Fruit fly (Drosophila melanogaster) whole organism, embryonic: ENCODE measurements around the gene asp.

Source experiments
- Ada2b ChIP-seq: fragments of 200-800 bp; sonication (Bioruptor generic); IDR thresholded peaks from 2 replicates; pipeline ENCODE4 v1.3.6; 2022; ENCODE audit warnings: missing biosample characterization, missing genetic modification characterization
- B-H1 ChIP-seq: fragments of 200-800 bp; sonication (Bioruptor generic); IDR thresholded peaks from 3 replicates; pipeline ENCODE4 v1.3.6; 2022; ENCODE audit warnings: missing biosample characterization, missing genetic modification characterization
- B-H2 ChIP-seq: fragments of 200-800 bp; sonication (Bioruptor generic); optimal IDR thresholded peaks from 2 replicates; lab custom pipeline; 2018; ENCODE audit warnings: missing biosample characterization, mild to moderate bottlenecking, missing genetic modification characterization
- CG10959 ChIP-seq: fragments of 200-800 bp; sonication (Bioruptor generic); IDR thresholded peaks from 2 replicates; pipeline ENCODE4 v1.3.6; 2022; ENCODE audit warnings: missing biosample characterization, missing genetic modification characterization
- CG12104 ChIP-seq: fragments of 200-800 bp; sonication (Bioruptor generic); optimal IDR thresholded peaks from 3 replicates; lab custom pipeline; 2016; ENCODE audit warnings: missing biosample characterization, missing genetic modification characterization
- CG1233 ChIP-seq: fragments of 200-800 bp; sonication (Bioruptor generic); optimal IDR thresholded peaks from 4 replicates; lab custom pipeline; 2018; ENCODE audit warnings: missing biosample characterization, mild to moderate bottlenecking, missing genetic modification characterization
- CG15479 ChIP-seq: fragments of 200-800 bp; sonication (Bioruptor generic); optimal IDR thresholded peaks from 3 replicates; lab custom pipeline; 2019; ENCODE audit warnings: missing biosample characterization, mild to moderate bottlenecking, missing genetic modification characterization, moderate library complexity
- CG1603 ChIP-seq: fragments of 200-800 bp; sonication (Bioruptor generic); optimal IDR thresholded peaks from 2 replicates; lab custom pipeline; 2019; ENCODE audit warnings: missing biosample characterization, mild to moderate bottlenecking, missing genetic modification characterization, moderate library complexity
- CG16863 ChIP-seq: fragments of 200-800 bp; sonication (Bioruptor generic); optimal IDR thresholded peaks from 3 replicates; lab custom pipeline; 2016; ENCODE audit warnings: missing biosample characterization, missing genetic modification characterization
- CG2116 ChIP-seq: fragments of 200-800 bp; sonication (Bioruptor generic); optimal IDR thresholded peaks from 3 replicates; lab custom pipeline; 2018; ENCODE audit warnings: missing biosample characterization, mild to moderate bottlenecking, missing genetic modification characterization
- CG2202 ChIP-seq: fragments of 200-800 bp; sonication (Bioruptor generic); optimal IDR thresholded peaks from 2 replicates; lab custom pipeline; 2018; ENCODE audit warnings: missing biosample characterization, mild to moderate bottlenecking, missing genetic modification characterization
- CG30431 ChIP-seq: fragments of 200-800 bp; sonication (Bioruptor generic); optimal IDR thresholded peaks from 2 replicates; lab custom pipeline; 2017; ENCODE audit warnings: missing biosample characterization, missing genetic modification characterization
- CG3163 ChIP-seq: fragments of 200-800 bp; sonication (Bioruptor generic); optimal IDR thresholded peaks from 3 replicates; lab custom pipeline; 2016; ENCODE audit warnings: missing biosample characterization, missing genetic modification characterization
- CG34422 ChIP-seq: fragments of 200-800 bp; sonication (Bioruptor generic); IDR thresholded peaks from 3 replicates; pipeline ENCODE4 v1.3.6; 2022; ENCODE audit warnings: missing biosample characterization, missing genetic modification characterization
- CG3838 ChIP-seq: fragments of 200-800 bp; sonication (Bioruptor generic); optimal IDR thresholded peaks from 3 replicates; lab custom pipeline; 2016; ENCODE audit warnings: missing biosample characterization, missing genetic modification characterization
- CG3995 ChIP-seq: fragments of 200-800 bp; sonication (Bioruptor generic); optimal IDR thresholded peaks from 3 replicates; lab custom pipeline; 2016; ENCODE audit warnings: missing biosample characterization, missing genetic modification characterization
- CG6791 ChIP-seq: fragments of 200-800 bp; sonication (Bioruptor generic); IDR thresholded peaks from 3 replicates; pipeline ENCODE4 v1.3.6; 2022; ENCODE audit warnings: missing biosample characterization, missing genetic modification characterization; ENCODE audit not compliant: partially characterized antibody
- CG7271 ChIP-seq: fragments of 200-800 bp; sonication (Bioruptor generic); optimal IDR thresholded peaks from 2 replicates; lab custom pipeline; 2018; ENCODE audit warnings: missing biosample characterization, mild to moderate bottlenecking, missing genetic modification characterization, moderate library complexity
- CG7556 ChIP-seq: fragments of 200-800 bp; sonication (Bioruptor generic); optimal IDR thresholded peaks from 2 replicates; lab custom pipeline; 2017; ENCODE audit warnings: missing biosample characterization, mild to moderate bottlenecking, missing genetic modification characterization
- CG7786 ChIP-seq: fragments of 200-800 bp; sonication (Bioruptor generic); optimal IDR thresholded peaks from 2 replicates; lab custom pipeline; 2016; ENCODE audit warnings: missing biosample characterization, missing genetic modification characterization
- CG8281 ChIP-seq: fragments of 200-800 bp; sonication (Bioruptor generic); optimal IDR thresholded peaks from 2 replicates; lab custom pipeline; 2018; ENCODE audit warnings: missing biosample characterization, mild to moderate bottlenecking, missing genetic modification characterization, moderate library complexity
- CG8944 ChIP-seq: fragments of 200-800 bp; sonication (Bioruptor generic); optimal IDR thresholded peaks from 3 replicates; lab custom pipeline; 2016; ENCODE audit warnings: missing biosample characterization, missing genetic modification characterization
- CoRest ChIP-seq: fragments of 200-800 bp; sonication (Bioruptor generic); optimal IDR thresholded peaks from 3 replicates; lab custom pipeline; 2018; ENCODE audit warnings: missing biosample characterization, mild to moderate bottlenecking, missing genetic modification characterization, moderate library complexity
- Dfd ChIP-seq, 2 experiments: fragments of >200 bp; optimal IDR thresholded peaks; 2 replicates each; lab custom pipeline; 2017; ENCODE audit warnings: missing biosample characterization in 2 of 2, missing genetic modification characterization in 2 of 2
- Dip2 ChIP-seq: fragments of 200-800 bp; sonication (Bioruptor generic); IDR thresholded peaks from 2 replicates; pipeline ENCODE4 v1.3.6; 2022; ENCODE audit warnings: missing biosample characterization, missing genetic modification characterization
- Drgx ChIP-seq: fragments of 200-800 bp; sonication (Bioruptor generic); IDR thresholded peaks from 2 replicates; pipeline ENCODE4 v1.3.6; 2022; ENCODE audit warnings: missing biosample characterization, missing genetic modification characterization
- E2f2 ChIP-seq: fragments of 200-800 bp; sonication (Bioruptor generic); IDR thresholded peaks from 2 replicates; pipeline ENCODE4 v1.3.6; 2022; ENCODE audit warnings: missing biosample characterization, missing genetic modification characterization
- HLHmδ ChIP-seq: fragments of 200-800 bp; sonication (Bioruptor generic); optimal IDR thresholded peaks from 2 replicates; lab custom pipeline; 2018; ENCODE audit warnings: missing biosample characterization, mild to moderate bottlenecking, missing genetic modification characterization, moderate library complexity
- Jarid2 ChIP-seq: fragments of 200-800 bp; sonication (Bioruptor generic); optimal IDR thresholded peaks from 3 replicates; lab custom pipeline; 2017; ENCODE audit warnings: mild to moderate bottlenecking, missing biosample characterization, missing genetic modification reagents, missing genetic modification characterization
- Med ChIP-seq: fragments of 200-800 bp; sonication (Bioruptor generic); peaks from one replicate; lab custom pipeline; 2016; ENCODE audit warnings: missing biosample characterization, missing genetic modification characterization, mild to moderate bottlenecking, inconsistent platforms, moderate library complexity
- NC2β ChIP-seq: fragments of 200-800 bp; sonication (Bioruptor generic); optimal IDR thresholded peaks from 2 replicates; lab custom pipeline; 2016; ENCODE audit warnings: missing biosample characterization, missing genetic modification characterization
- Nf-YC ChIP-seq: fragments of 200-800 bp; optimal IDR thresholded peaks from 3 replicates; lab custom pipeline; 2019; ENCODE audit warnings: missing biosample characterization, mild to moderate bottlenecking, missing genetic modification characterization, moderate library complexity
- bbx ChIP-seq: fragments of 200-800 bp; sonication (Bioruptor generic); IDR thresholded peaks from 2 replicates; pipeline ENCODE4 v1.3.6; 2022; ENCODE audit warnings: missing biosample characterization, missing genetic modification characterization; ENCODE audit not compliant: partially characterized antibody
- br ChIP-seq: fragments of >200 bp; optimal IDR thresholded peaks from 2 replicates; lab custom pipeline; 2017
- cas ChIP-seq: fragments of 200-800 bp; sonication (Bioruptor generic); IDR thresholded peaks from 2 replicates; pipeline ENCODE4 v1.3.6; 2022; ENCODE audit warnings: missing biosample characterization, missing genetic modification characterization
- chm ChIP-seq: fragments of 200-800 bp; sonication (Bioruptor generic); IDR thresholded peaks from 2 replicates; pipeline ENCODE4 v1.3.6; 2022; ENCODE audit warnings: missing biosample characterization, missing genetic modification characterization
- disco-r ChIP-seq: fragments of 200-800 bp; sonication (Bioruptor generic); optimal IDR thresholded peaks from 2 replicates; lab custom pipeline; 2016; ENCODE audit warnings: missing biosample characterization, missing genetic modification characterization
- dysf ChIP-seq: fragments of 200-800 bp; sonication (Bioruptor generic); IDR thresholded peaks from 3 replicates; pipeline ENCODE4 v1.3.6; 2022; ENCODE audit warnings: missing biosample characterization, missing genetic modification characterization
- ems ChIP-seq: fragments of 200-800 bp; sonication (Bioruptor generic); optimal IDR thresholded peaks from 3 replicates; lab custom pipeline; 2016; ENCODE audit warnings: missing biosample characterization, missing genetic modification characterization
- fd102C ChIP-seq: fragments of 200-800 bp; sonication (Bioruptor generic); optimal IDR thresholded peaks from 2 replicates; lab custom pipeline; 2018; ENCODE audit warnings: missing biosample characterization, mild to moderate bottlenecking, missing genetic modification characterization, moderate library complexity
- gcm ChIP-seq: fragments of 200-800 bp; sonication (Bioruptor generic); optimal IDR thresholded peaks from 2 replicates; lab custom pipeline; 2019; ENCODE audit warnings: missing biosample characterization, mild to moderate bottlenecking, missing genetic modification characterization, moderate library complexity
- gem ChIP-seq: fragments of 200-800 bp; sonication (Bioruptor generic); optimal IDR thresholded peaks from 2 replicates; lab custom pipeline; 2019; ENCODE audit warnings: missing biosample characterization, mild to moderate bottlenecking, missing genetic modification characterization, moderate library complexity
- grn ChIP-seq: fragments of 200-800 bp; sonication (Bioruptor generic); optimal IDR thresholded peaks from 3 replicates; lab custom pipeline; 2017; ENCODE audit warnings: missing biosample characterization, missing genetic modification characterization
- inv ChIP-seq: fragments of 200-800 bp; sonication (Bioruptor generic); IDR thresholded peaks from 2 replicates; pipeline ENCODE4 v1.3.6; 2022; ENCODE audit warnings: missing biosample characterization, missing genetic modification characterization; ENCODE audit not compliant: partially characterized antibody
- mam ChIP-seq: fragments of 200-800 bp; sonication (Bioruptor generic); optimal IDR thresholded peaks from 3 replicates; lab custom pipeline; 2016; ENCODE audit warnings: missing biosample characterization, missing genetic modification characterization
- slp2 ChIP-seq: fragments of 200-800 bp; sonication (Bioruptor generic); optimal IDR thresholded peaks from 2 replicates; lab custom pipeline; 2016; ENCODE audit warnings: missing biosample characterization, missing genetic modification characterization
- tup ChIP-seq: fragments of 200-800 bp; sonication (Bioruptor generic); optimal IDR thresholded peaks from 2 replicates; lab custom pipeline; 2016; ENCODE audit warnings: missing biosample characterization, mild to moderate bottlenecking, missing genetic modification characterization, moderate library complexity
- unpg ChIP-seq: fragments of 200-800 bp; sonication (Bioruptor generic); optimal IDR thresholded peaks from 3 replicates; lab custom pipeline; 2018; ENCODE audit warnings: missing biosample characterization, mild to moderate bottlenecking, missing genetic modification characterization, moderate library complexity
- wek ChIP-seq: fragments of 200-800 bp; sonication (Bioruptor generic); optimal IDR thresholded peaks from 3 replicates; lab custom pipeline; 2018; ENCODE audit warnings: missing biosample characterization, mild to moderate bottlenecking, missing genetic modification characterization, moderate library complexity
- zen ChIP-seq: fragments of 200-800 bp; sonication (Bioruptor generic); optimal IDR thresholded peaks from 3 replicates; lab custom pipeline; 2018; ENCODE audit warnings: missing biosample characterization, mild to moderate bottlenecking, missing genetic modification characterization, moderate library complexity

The asp gene

dm6 chr3R:24787042-24787565, 33.5 kb downstream of the asp start, which contains the start of gene CG5805 (continued):
- peak; percentile 49 for TF ChIP-seq fd102C (GFP tag; lab: Kevin White, UChicago)
- peak; percentile 58 for TF ChIP-seq CG7556 (GFP tag; lab: Kevin White, UChicago)
- TF ChIP-seq Jarid2 (GFP tag; lab: Kevin White, UChicago), result peak; percentile 74
- TF ChIP-seq CG3163 (GFP tag; lab: Kevin White, UChicago), result peak; percentile 85
- TF ChIP-seq wek (GFP tag; lab: Kevin White, UChicago), result peak; percentile 58
- TF ChIP-seq dysf (GFP tag; lab: Robert Waterston, UW), result peak; percentile 86
- TF ChIP-seq CG10959 (GFP tag; lab: Robert Waterston, UW), result peak; percentile 53
- peak; percentile 76 for TF ChIP-seq CG2202
- peak; percentile 69 for TF ChIP-seq grn
- no peak for TF ChIP-seq tup (GFP tag; lab: Kevin White, UChicago)
- TF ChIP-seq gcm, result peak; percentile 60
- peak; percentile 61 for TF ChIP-seq mam (GFP tag; lab: Kevin White, UChicago)
- TF ChIP-seq Med (GFP tag; lab: Kevin White, UChicago), result peak; percentile 98
- TF ChIP-seq E2f2 (GFP tag; lab: Robert Waterston, UW), result peak; percentile 65
- TF ChIP-seq CG8281 (tag; lab: Kevin White, UChicago), result peak; percentile 68
- no peak for TF ChIP-seq CG3838 (GFP tag; lab: Kevin White, UChicago)
- peak; percentile 75 for TF ChIP-seq CG30431
- peak; percentile 81 for TF ChIP-seq NC2β (GFP tag; lab: Kevin White, UChicago)
- TF ChIP-seq CG8944 (GFP tag; lab: Kevin White, UChicago), result peak; percentile 43
- peak; percentile 54 for TF ChIP-seq B-H1 (GFP tag; lab: Robert Waterston, UW)
- TF ChIP-seq br (lab: Kevin White, UChicago), result no peak
- no peak for TF ChIP-seq CG15479 (GFP tag; lab: Kevin White, UChicago)
- peak; percentile 89 for TF ChIP-seq CG7271 (tag; lab: Kevin White, UChicago)
- TF ChIP-seq CG34422 (GFP tag; lab: Robert Waterston, UW), result peak; percentile 78; the same call in 2 of the 3 replicates
- 0 out of 2 replicates have a peak, but pooled peaks have one; percentile 21 for TF ChIP-seq inv (GFP tag; lab: Robert Waterston, UW)
- peak; percentile 43; the same call in 2 of the 3 replicates for TF ChIP-seq CG6791 (GFP tag; lab: Robert Waterston, UW)
- TF ChIP-seq CoRest (tag; lab: Kevin White, UChicago), result peak; percentile 86
- TF ChIP-seq CG2116 (GFP tag; lab: Kevin White, UChicago), result peak; percentile 90
- TF ChIP-seq ems (GFP tag; lab: Kevin White, UChicago), result peak; percentile 73
- TF ChIP-seq gem (tag; lab: Kevin White, UChicago), result no peak
- no peak for TF ChIP-seq Nf-YC (tag; lab: Kevin White, UChicago)
- no peak for TF ChIP-seq Dfd (GFP tag; optimal IDR thresholded peaks at IDR 0.05; lab: Kevin White, UChicago)
- TF ChIP-seq unpg (GFP tag; lab: Kevin White, UChicago), result peak; percentile 75
- peak; percentile 79 for TF ChIP-seq zen
- peak; percentile 56; the same call in 1 of the 2 replicates for TF ChIP-seq cas (GFP tag; lab: Robert Waterston, UW)
- peak; percentile 63 for TF ChIP-seq CG3995 (GFP tag; lab: Kevin White, UChicago)
- peak; percentile 58 for TF ChIP-seq CG16863 (GFP tag; lab: Kevin White, UChicago)
- TF ChIP-seq CG7786, result peak; percentile 16
- TF ChIP-seq Ada2b (GFP tag; lab: Robert Waterston, UW), result peak; percentile 66; the same call in 1 of the 2 replicates
- peak; percentile 58 for TF ChIP-seq slp2 (GFP tag; lab: Kevin White, UChicago)
- TF ChIP-seq chm (GFP tag; lab: Robert Waterston, UW), result peak; percentile 89
- peak; percentile 11; the same call in 1 of the 2 replicates for TF ChIP-seq Drgx (GFP tag; lab: Robert Waterston, UW)
- TF ChIP-seq disco-r (GFP tag; lab: Kevin White, UChicago), result peak; percentile 69
- TF ChIP-seq B-H2 (GFP tag; lab: Kevin White, UChicago), result peak; percentile 86
- TF ChIP-seq bbx, result no peak
- TF ChIP-seq CG12104 (GFP tag; lab: Kevin White, UChicago), result peak; percentile 88
- no peak for TF ChIP-seq Dip2 (GFP tag; lab: Robert Waterston, UW)
- no peak for TF ChIP-seq HLHmδ
- TF ChIP-seq CG1603 (tag; lab: Kevin White, UChicago), result peak; percentile 91
- TF ChIP-seq CG1233 (GFP tag; lab: Kevin White, UChicago), result peak; percentile 90
